Worm (Caenorhabditis elegans) whole organism, midembryonic: ENCODE measurements around the gene Y54E2A.7.

ENCODE experiments used
- T22C8.4 ChIP-seq: fragments of 200-800 bp; sonication (Bioruptor generic); IDR thresholded peaks from 2 replicates; pipeline ENCODE4 v1.3.6; 2022; ENCODE audit warnings: missing genetic modification characterization, missing compliant biosample characterization
- cog-1 ChIP-seq: sonication (generic microtip); optimal IDR thresholded peaks from 2 replicates; lab custom pipeline; 2016; ENCODE audit warnings: missing genetic modification characterization, missing compliant biosample characterization
- flt-1 ChIP-seq: fragments of 200-800 bp; sonication (Bioruptor generic); IDR thresholded peaks from 2 replicates; pipeline ENCODE4 v1.3.6; 2022; ENCODE audit warnings: missing genetic modification characterization, missing compliant biosample characterization
- klf-2 ChIP-seq: fragments of 200-800 bp; sonication (Bioruptor generic); conservative IDR thresholded peaks from 2 replicates; pipeline ENCODE4 v1.3.6; 2022; ENCODE audit warnings: missing genetic modification reagents, missing genetic modification characterization, missing compliant biosample characterization
- med-1 ChIP-seq: sonication (generic microtip); optimal IDR thresholded peaks from 2 replicates; lab custom pipeline; 2017; ENCODE audit warnings: missing genetic modification characterization, mild to moderate bottlenecking, missing compliant biosample characterization, antibody characterized with exemption, missing genetic modification reagents; ENCODE audit not compliant: insufficient read depth
- ref-1 ChIP-seq: fragments of 200-800 bp; sonication (Bioruptor generic); conservative IDR thresholded peaks from 2 replicates; pipeline ENCODE4 v1.3.6; 2022; ENCODE audit warnings: missing genetic modification reagents, missing genetic modification characterization, missing compliant biosample characterization
- tab-1 ChIP-seq: fragments of 200-800 bp; sonication (Bioruptor generic); IDR thresholded peaks from 2 replicates; pipeline ENCODE4 v1.3.6; 2022; ENCODE audit warnings: missing genetic modification characterization, missing compliant biosample characterization
- ztf-23 ChIP-seq: fragments of 200-800 bp; sonication (Bioruptor generic); IDR thresholded peaks from 2 replicates; pipeline ENCODE4 v1.3.6; 2022; ENCODE audit warnings: missing genetic modification reagents, missing genetic modification characterization, missing compliant biosample characterization
- ztf-29 ChIP-seq: fragments of 200-800 bp; sonication (Bioruptor generic); IDR thresholded peaks from 2 replicates; pipeline ENCODE4 v1.3.6; 2022; ENCODE audit warnings: missing genetic modification reagents, missing genetic modification characterization, missing compliant biosample characterization

The Y54E2A.7 gene

DNA sequence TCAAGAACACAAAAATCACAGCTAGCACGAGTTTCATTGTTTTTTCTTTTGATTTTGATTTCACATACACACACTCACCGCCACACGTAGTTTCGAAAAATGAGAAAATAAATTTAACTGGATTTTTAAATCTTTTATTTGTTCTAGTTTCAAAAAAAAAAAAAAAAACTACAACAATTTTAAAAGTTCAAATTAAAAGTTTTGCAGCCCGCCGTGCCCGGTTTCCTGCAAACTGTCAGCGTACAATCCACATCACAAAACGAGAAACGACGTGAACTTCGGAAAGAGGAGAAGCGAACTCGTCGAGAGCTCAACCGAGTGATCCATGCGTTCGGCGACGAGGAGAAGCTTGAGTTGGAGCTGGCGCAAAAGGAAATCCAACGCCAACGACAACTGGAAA is 15.1 kb downstream of the Y54E2A.7 start, which contains the start of gene Y54E2A.5:
Y54E2A.5 (minus strand) TSS at position 101 of the 400 bp plus-strand sequence.
- TF ChIP-seq tab-1 (GFP tag; lab: Robert Waterston, UW), result no peak
- no peak for TF ChIP-seq klf-2 (GFP tag; lab: Robert Waterston, UW)
- no peak for TF ChIP-seq ref-1 (GFP tag; lab: Robert Waterston, UW)

DNA sequence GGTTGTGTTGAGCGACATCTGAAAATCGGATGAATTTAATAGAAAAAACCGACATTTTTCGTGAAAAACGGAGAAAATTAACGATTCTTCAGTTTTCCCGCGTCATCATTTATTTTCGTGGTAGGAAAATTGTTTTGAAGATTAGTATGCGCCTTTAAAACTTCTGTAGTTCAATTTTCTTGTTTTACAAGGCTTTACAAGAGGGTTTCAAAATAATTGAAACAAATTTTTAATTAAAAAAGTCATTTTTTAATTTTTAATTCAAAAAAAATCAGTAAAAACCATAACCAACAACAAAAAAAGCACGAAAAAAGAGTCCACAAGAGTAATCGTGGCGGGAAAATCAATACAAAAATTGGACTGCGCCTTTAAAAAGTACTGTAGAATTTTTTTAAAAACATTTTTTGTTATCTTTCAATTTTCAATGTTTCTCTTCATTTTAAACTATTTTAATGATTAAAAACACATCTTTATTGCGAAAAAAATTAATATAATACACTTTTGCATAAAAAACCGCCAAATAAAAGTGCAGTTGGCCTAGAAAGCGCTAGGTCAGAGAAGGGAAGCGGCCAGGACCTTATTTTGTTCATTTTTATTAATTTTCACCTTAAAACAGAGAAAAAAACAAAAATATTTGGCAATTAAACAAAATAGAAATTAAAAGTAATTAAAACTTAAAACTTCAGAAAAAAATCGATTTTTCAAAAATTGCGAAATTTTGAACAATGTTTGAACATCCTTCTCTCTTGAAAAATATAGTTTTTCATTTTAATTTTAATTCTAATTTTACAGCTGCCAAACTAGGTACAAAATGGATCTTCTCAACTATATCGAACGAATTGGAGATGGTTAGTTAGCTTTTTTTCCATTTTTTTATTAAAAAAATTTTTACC is 18.7 kb downstream of the Y54E2A.7 start, which contains the start of the genes tac-1 and Y54E2A.4:
tac-1 (minus strand) TSS at position 20 of the 893 bp plus-strand sequence.
Y54E2A.4 (plus strand) TSS at position 765 of the 893 bp plus-strand sequence.
- TF ChIP-seq tab-1 (GFP tag; lab: Robert Waterston, UW) (no peak), klf-2 (GFP tag; lab: Robert Waterston, UW) (no peak), med-1 (GFP tag; lab: Kevin White, UChicago) (no peak)

DNA sequence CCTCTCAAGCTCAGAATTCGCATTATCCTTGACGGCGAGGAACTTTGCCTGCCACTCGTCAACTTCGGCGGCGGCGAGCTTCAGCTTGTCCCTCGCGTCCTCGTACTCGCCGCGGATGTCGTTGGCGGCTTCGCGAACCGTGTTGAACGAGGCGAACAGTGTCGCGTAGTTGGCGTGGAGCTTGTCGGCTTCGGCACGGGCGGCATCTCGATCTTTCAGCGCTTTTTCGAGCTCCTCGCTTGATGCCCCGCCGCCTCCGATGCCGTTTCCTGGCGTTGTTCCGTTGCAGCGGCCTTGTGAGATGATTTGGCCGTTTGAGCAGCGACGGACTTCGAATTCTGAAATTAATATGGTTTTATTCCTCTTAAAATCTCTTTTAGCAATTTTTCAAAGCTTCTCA is 19.6 kb downstream of the Y54E2A.7 start:
- TF ChIP-seq cog-1, result no peak
- TF ChIP-seq T22C8.4 (GFP tag; lab: Robert Waterston, UW), result no peak
- TF ChIP-seq med-1 (GFP tag; lab: Kevin White, UChicago), result no peak
- TF ChIP-seq flt-1, result no peak
- no peak for TF ChIP-seq ref-1 (GFP tag; lab: Robert Waterston, UW)
- TF ChIP-seq ztf-29 (GFP tag; lab: Robert Waterston, UW), result no peak
- no peak for TF ChIP-seq tab-1 (GFP tag; lab: Robert Waterston, UW)

DNA sequence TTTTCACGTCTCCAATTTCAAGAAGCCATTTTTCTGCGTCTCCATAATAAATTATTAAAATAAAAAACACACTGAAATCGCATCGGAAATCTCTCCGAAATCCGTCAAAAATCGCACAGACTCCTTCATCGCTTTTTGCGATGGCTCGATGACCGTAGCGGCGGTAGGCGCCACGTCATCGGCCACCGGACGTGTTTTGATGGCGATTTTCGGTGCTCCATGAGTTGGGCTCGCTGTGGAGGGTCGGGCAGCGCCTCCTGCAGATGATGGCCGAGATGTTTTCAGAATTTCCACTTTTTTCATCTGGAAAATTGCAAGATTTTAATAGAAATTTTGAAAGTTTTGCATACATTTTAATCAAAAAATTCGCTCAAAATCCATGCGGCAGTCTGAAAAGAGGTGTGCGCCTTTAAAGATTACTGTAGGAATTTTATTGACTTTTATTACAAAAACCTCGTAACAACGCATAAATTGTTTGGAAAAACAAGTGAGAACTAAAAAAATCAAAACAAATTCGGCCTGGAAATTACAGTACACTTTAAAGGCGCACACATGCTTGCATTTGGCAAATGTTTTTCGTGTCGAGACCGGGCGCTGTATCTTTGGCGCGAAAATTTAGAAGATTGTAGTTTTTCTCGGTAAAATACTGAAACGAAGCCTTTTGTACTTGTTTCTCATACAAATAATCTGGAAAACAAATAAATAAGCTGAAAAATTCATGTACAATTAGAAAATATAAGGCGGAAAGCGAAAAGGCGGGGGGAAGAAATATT is 20.4 kb downstream of the Y54E2A.7 start, which contains the start of gene smg-9:
smg-9 (minus strand) TSS at position 663 of the 773 bp plus-strand sequence.
- TF ChIP-seq ztf-29 (GFP tag; lab: Robert Waterston, UW) (no peak), flt-1 (no peak), ref-1 (GFP tag; lab: Robert Waterston, UW) (no peak), cog-1 (no peak), ztf-23 (GFP tag; lab: Robert Waterston, UW) (no peak), klf-2 (GFP tag; lab: Robert Waterston, UW) (no peak), med-1 (GFP tag; lab: Kevin White, UChicago) (no peak), T22C8.4 (GFP tag; lab: Robert Waterston, UW) (no peak), tab-1 (GFP tag; lab: Robert Waterston, UW) (no peak)

DNA sequence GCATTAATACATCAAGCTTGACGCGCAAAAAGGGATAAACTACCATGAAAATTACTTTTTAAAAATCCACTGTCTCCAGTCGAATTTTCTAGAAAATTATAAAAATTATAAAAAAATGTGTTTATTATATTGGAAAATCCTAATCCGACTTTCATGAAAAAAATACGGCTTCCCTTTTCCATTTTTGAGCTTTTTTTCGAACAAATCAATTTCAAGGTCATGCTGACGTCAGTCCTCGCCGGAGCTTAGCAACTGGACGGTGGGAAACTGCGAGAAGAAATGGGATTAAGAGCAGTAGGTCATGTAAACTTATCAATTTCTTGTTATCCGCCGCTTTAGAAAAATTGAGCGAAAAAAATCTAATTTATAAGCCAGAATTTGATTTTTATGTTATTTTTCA is 27.7 kb downstream of the Y54E2A.7 start:
- no peak for TF ChIP-seq T22C8.4 (GFP tag; lab: Robert Waterston, UW)
- no peak for TF ChIP-seq klf-2 (GFP tag; lab: Robert Waterston, UW)
- TF ChIP-seq ref-1 (GFP tag; lab: Robert Waterston, UW), result no peak
- no peak for TF ChIP-seq tab-1 (GFP tag; lab: Robert Waterston, UW)
- no peak for TF ChIP-seq ztf-29 (GFP tag; lab: Robert Waterston, UW)
- TF ChIP-seq ztf-23 (GFP tag; lab: Robert Waterston, UW), result no peak
- no peak for TF ChIP-seq med-1 (GFP tag; lab: Kevin White, UChicago)
- TF ChIP-seq cog-1, result no peak
- no peak for TF ChIP-seq flt-1

DNA sequence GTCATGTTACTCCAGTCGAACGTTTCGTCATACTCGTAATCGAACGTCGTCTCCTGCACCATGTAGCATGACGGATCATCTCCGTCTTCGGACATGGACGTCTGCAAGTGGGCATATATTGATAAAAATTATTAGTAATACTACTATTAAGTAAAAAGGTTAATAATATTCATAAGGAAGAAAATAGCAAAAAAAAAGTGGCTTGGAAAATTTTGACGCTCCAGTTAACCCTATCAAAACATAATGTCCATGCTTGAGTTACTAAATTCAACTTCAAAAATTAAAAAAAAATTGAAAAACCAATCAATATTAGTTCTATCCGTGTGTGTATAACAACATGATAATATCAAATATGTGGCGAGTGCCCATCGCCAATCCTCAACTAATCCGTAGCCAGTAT is 33.7 kb downstream of the Y54E2A.7 start, which contains the start of gene npr-34:
npr-34 (minus strand) TSS at position 101 of the 400 bp plus-strand sequence.
- no peak for TF ChIP-seq ref-1 (GFP tag; lab: Robert Waterston, UW)
- no peak for TF ChIP-seq tab-1 (GFP tag; lab: Robert Waterston, UW)
- TF ChIP-seq med-1 (GFP tag; lab: Kevin White, UChicago), result no peak
- no peak for TF ChIP-seq cog-1
- TF ChIP-seq T22C8.4 (GFP tag; lab: Robert Waterston, UW), result no peak
- TF ChIP-seq flt-1, result no peak
- TF ChIP-seq ztf-29 (GFP tag; lab: Robert Waterston, UW), result no peak
- TF ChIP-seq ztf-23 (GFP tag; lab: Robert Waterston, UW), result no peak
- no peak for TF ChIP-seq klf-2 (GFP tag; lab: Robert Waterston, UW)

DNA sequence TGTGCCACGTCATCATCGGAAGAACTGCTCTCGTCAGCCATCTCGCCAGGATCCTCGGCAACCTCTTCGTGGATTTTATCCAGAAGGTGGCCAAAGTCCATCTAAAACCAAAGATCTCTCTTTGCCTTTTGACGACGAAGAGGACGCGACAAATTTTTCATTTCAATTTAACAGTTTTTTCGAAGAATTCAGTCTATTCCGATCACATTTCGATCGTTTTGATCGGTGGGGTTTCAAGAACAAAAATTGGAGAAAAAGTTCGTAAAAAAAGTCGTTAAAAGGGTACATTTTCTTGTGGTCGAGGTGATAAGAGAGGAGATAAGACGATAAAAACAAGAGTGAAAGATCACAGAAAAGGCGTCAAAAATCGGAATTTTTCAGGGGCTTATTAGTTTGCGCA is 39.4 kb downstream of the Y54E2A.7 start, which contains the start of gene glna-1:
glna-1 (minus strand) TSS at position 101 of the 400 bp plus-strand sequence.
- no peak for TF ChIP-seq flt-1
- no peak for TF ChIP-seq T22C8.4 (GFP tag; lab: Robert Waterston, UW)
- no peak for TF ChIP-seq tab-1 (GFP tag; lab: Robert Waterston, UW)
- TF ChIP-seq ztf-23 (GFP tag; lab: Robert Waterston, UW), result no peak
- TF ChIP-seq ztf-29 (GFP tag; lab: Robert Waterston, UW), result no peak
- TF ChIP-seq ref-1 (GFP tag; lab: Robert Waterston, UW), result no peak
- TF ChIP-seq med-1 (GFP tag; lab: Kevin White, UChicago), result no peak
- TF ChIP-seq klf-2 (GFP tag; lab: Robert Waterston, UW), result no peak
- no peak for TF ChIP-seq cog-1

DNA sequence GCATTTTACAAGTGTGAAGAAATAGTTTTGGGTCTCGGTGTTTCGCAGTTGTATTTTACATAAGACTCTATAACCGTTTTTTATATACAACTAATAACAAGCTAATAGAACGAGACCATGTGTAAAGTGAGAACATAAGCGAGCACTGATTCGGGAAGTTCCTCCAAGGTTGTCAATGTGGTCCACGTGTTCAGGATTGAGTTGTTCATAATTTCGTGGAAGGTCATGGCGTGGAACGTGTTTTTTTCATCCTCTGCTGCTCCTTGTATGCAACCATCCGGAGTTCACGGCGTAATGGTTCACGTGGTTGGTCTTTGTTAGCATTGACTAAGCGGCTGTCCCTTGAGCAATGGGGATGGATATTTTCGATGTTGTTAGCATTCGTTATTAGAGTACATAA is 44.7 kb downstream of the Y54E2A.7 start:
- TF ChIP-seq ref-1 (GFP tag; lab: Robert Waterston, UW) (no peak), ztf-23 (GFP tag; lab: Robert Waterston, UW) (no peak), med-1 (GFP tag; lab: Kevin White, UChicago) (no peak), cog-1 (no peak), ztf-29 (GFP tag; lab: Robert Waterston, UW) (no peak), klf-2 (GFP tag; lab: Robert Waterston, UW) (no peak), tab-1 (GFP tag; lab: Robert Waterston, UW) (no peak), T22C8.4 (GFP tag; lab: Robert Waterston, UW) (no peak), flt-1 (no peak)
